Worm (Caenorhabditis elegans) whole organism, mixed stage, embryonic: ENCODE results near the gene sams-3.
A peak's percentile ranks its signal among the peaks of the same experiment; 100 is the strongest.

Source experiments
- M03D4.4 ChIP-seq: sonication (generic microtip); optimal IDR thresholded peaks from 2 replicates; lab custom pipeline; 2017; ENCODE audit warnings: mild to moderate bottlenecking, missing genetic modification characterization, missing compliant biosample characterization
- bed-3 ChIP-seq: fragments of 200-800 bp; sonication (Bioruptor generic); optimal IDR thresholded peaks from 3 replicates; lab custom pipeline; 2018; ENCODE audit warnings: mild to moderate bottlenecking, missing genetic modification characterization, moderate library complexity, missing compliant biosample characterization
- blmp-1 ChIP-seq: fragments of 150-350 bp; optimal IDR thresholded peaks from 2 replicates; lab custom pipeline; 2014; ENCODE audit warnings: missing biosample characterization, missing genetic modification characterization
- ceh-39 ChIP-seq: fragments of 150-350 bp; optimal IDR thresholded peaks from 2 replicates; lab custom pipeline; 2014; ENCODE audit warnings: missing biosample characterization, missing genetic modification characterization
- ceh-83 ChIP-seq: fragments of 200-800 bp; sonication (Bioruptor generic); optimal IDR thresholded peaks from 2 replicates; lab custom pipeline; 2018; ENCODE audit warnings: mild to moderate bottlenecking, missing genetic modification characterization, missing compliant biosample characterization
- ces-1 ChIP-seq: fragments of 150-350 bp; optimal IDR thresholded peaks from 2 replicates; lab custom pipeline; 2014; ENCODE audit warnings: missing biosample characterization, missing genetic modification reagents, missing genetic modification characterization
- cnd-1 ChIP-seq: fragments of 200-800 bp; sonication (Bioruptor generic); optimal IDR thresholded peaks from 2 replicates; lab custom pipeline; 2018; ENCODE audit warnings: mild to moderate bottlenecking, missing genetic modification characterization, missing compliant biosample characterization
- drap-1 ChIP-seq: fragments of 200-800 bp; sonication (Bioruptor generic); optimal IDR thresholded peaks from 3 replicates; lab custom pipeline; 2018; ENCODE audit warnings: mild to moderate bottlenecking, missing genetic modification characterization, missing compliant biosample characterization
- elt-1 ChIP-seq: sonication (generic microtip); optimal IDR thresholded peaks from 2 replicates; lab custom pipeline; 2017; ENCODE audit warnings: missing genetic modification characterization, mild to moderate bottlenecking, missing compliant biosample characterization, antibody characterized with exemption, moderate library complexity, borderline replicate concordance; ENCODE audit not compliant: insufficient read depth
- elt-3 ChIP-seq: fragments of 150-350 bp; optimal IDR thresholded peaks from 2 replicates; lab custom pipeline; 2014; ENCODE audit warnings: missing biosample characterization, missing genetic modification characterization
- flh-1 ChIP-seq: fragments of 200-800 bp; sonication (Bioruptor generic); optimal IDR thresholded peaks from 2 replicates; lab custom pipeline; 2018; ENCODE audit warnings: mild to moderate bottlenecking, missing genetic modification characterization, moderate library complexity, missing compliant biosample characterization
- ham-2 ChIP-seq: fragments of 200-800 bp; sonication (Bioruptor generic); optimal IDR thresholded peaks from 2 replicates; lab custom pipeline; 2018; ENCODE audit warnings: mild to moderate bottlenecking, missing genetic modification characterization, missing compliant biosample characterization
- hlh-1 ChIP-seq: fragments of 150-350 bp; optimal IDR thresholded peaks from 2 replicates; lab custom pipeline; 2014; ENCODE audit warnings: missing biosample characterization, missing genetic modification reagents, missing genetic modification characterization
- lin-13 ChIP-seq: fragments of 150-350 bp; optimal IDR thresholded peaks from 2 replicates; lab custom pipeline; 2014; ENCODE audit warnings: missing biosample characterization, missing genetic modification characterization
- lin-32 ChIP-seq: fragments of 200-800 bp; sonication (Bioruptor generic); optimal IDR thresholded peaks from 2 replicates; lab custom pipeline; 2018; ENCODE audit warnings: mild to moderate bottlenecking, missing genetic modification characterization, missing compliant biosample characterization
- lsy-2 ChIP-seq: fragments of 150-350 bp; optimal IDR thresholded peaks from 2 replicates; lab custom pipeline; 2014; ENCODE audit warnings: missing biosample characterization, missing genetic modification characterization
- mab-5 ChIP-seq: fragments of 150-350 bp; optimal IDR thresholded peaks from 2 replicates; lab custom pipeline; 2014; ENCODE audit warnings: missing biosample characterization, missing genetic modification characterization
- mep-1 ChIP-seq: fragments of 150-350 bp; optimal IDR thresholded peaks from 2 replicates; lab custom pipeline; 2017; ENCODE audit warnings: missing biosample characterization, missing genetic modification reagents, missing genetic modification characterization, inconsistent platforms
- mls-2 ChIP-seq: sonication (generic microtip); optimal IDR thresholded peaks from 2 replicates; lab custom pipeline; 2016; ENCODE audit warnings: mild to moderate bottlenecking, missing genetic modification characterization, moderate library complexity, missing compliant biosample characterization
- nhr-12 ChIP-seq: fragments of 150-350 bp; optimal IDR thresholded peaks from 2 replicates; lab custom pipeline; 2014; ENCODE audit warnings: missing biosample characterization, missing genetic modification characterization
- nhr-2 ChIP-seq: fragments of 150-350 bp; optimal IDR thresholded peaks from 2 replicates; lab custom pipeline; 2014; ENCODE audit warnings: missing biosample characterization, missing genetic modification characterization
- nhr-237 ChIP-seq: fragments of 150-350 bp; optimal IDR thresholded peaks from 2 replicates; lab custom pipeline; 2014; ENCODE audit warnings: missing biosample characterization, missing genetic modification characterization
- nhr-28 ChIP-seq: fragments of 150-350 bp; optimal IDR thresholded peaks from 2 replicates; lab custom pipeline; 2014; ENCODE audit warnings: missing biosample characterization, missing genetic modification characterization
- nhr-76 ChIP-seq: sonication (generic microtip); optimal IDR thresholded peaks from 2 replicates; lab custom pipeline; 2017; ENCODE audit warnings: missing biosample characterization, missing genetic modification characterization
- pha-4 ChIP-seq: fragments of 150-350 bp; optimal IDR thresholded peaks from 2 replicates; lab custom pipeline; 2018; ENCODE audit warnings: missing biosample characterization, missing genetic modification reagents, missing genetic modification characterization
- snpc-4 ChIP-seq: fragments of 150-350 bp; optimal IDR thresholded peaks from 2 replicates; lab custom pipeline; 2014; ENCODE audit warnings: missing biosample characterization, missing genetic modification characterization
- tbx-8 ChIP-seq: fragments of 200-800 bp; sonication (Bioruptor generic); optimal IDR thresholded peaks from 2 replicates; lab custom pipeline; 2018; ENCODE audit warnings: mild to moderate bottlenecking, missing genetic modification characterization, moderate library complexity, missing compliant biosample characterization
- unc-39 ChIP-seq: fragments of 150-350 bp; optimal IDR thresholded peaks from 2 replicates; lab custom pipeline; 2014; ENCODE audit warnings: missing biosample characterization, missing genetic modification characterization
- unc-62 ChIP-seq: fragments of 150-350 bp; optimal IDR thresholded peaks from 2 replicates; lab custom pipeline; 2014; ENCODE audit warnings: missing biosample characterization, missing genetic modification reagents, missing genetic modification characterization
- zip-8 ChIP-seq: fragments of 150-350 bp; optimal IDR thresholded peaks from 2 replicates; lab custom pipeline; 2014; ENCODE audit warnings: missing biosample characterization, missing genetic modification characterization
- ztf-11 ChIP-seq: fragments of 150-350 bp; optimal IDR thresholded peaks from 2 replicates; lab custom pipeline; 2014; ENCODE audit warnings: missing biosample characterization, missing genetic modification characterization

The sams-3 gene

DNA sequence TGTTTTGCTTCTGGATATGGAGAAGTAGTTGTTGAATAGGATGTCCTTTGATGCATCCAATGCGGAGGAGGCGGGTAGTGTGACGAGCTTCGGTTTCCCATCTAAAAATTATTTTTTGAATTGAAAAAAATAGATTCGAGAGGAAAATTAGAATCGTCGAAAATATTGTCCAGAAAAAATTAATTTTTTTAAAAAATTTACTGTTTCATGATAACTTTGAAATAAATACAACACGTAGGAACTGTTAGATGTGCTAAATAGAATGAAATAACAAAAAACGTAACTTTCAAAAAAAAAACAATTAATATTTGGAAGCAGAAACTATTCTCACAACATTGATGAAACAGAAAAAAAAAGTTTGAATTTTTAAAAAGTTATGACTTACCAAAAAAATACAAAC, 11.4 kb downstream of the sams-3 start, which contains the start of gene C06E7.4:
Gene C06E7.4, minus strand, starts transcription at position 101 of the 400 bp plus-strand sequence.
- TF ChIP-seq lsy-2: no peak

DNA sequence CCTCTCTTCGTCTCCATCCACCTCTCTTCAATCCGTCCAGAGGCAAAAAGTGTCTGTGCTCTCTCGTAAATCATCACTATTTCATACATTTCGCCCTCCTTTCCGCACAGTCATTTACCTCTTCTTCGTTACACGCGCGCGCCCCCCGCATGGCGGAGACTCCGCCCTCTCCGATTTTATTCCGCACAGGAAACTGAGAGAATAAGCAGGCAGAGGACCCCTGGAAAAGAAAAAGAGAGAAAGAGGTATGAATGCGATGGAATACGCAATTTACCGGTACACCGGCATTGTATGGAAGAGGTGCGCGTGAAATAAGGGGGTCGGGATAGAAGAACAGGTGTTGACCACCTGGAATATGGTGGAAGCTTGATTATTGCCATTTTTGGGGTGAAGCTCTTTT, 12.3 kb downstream of the sams-3 start:
- peak; percentile 52 for TF ChIP-seq ztf-11
- TF ChIP-seq mep-1 (tag; lab: Kevin White, UChicago): peak; percentile 16
- no peak for TF ChIP-seq snpc-4 (tag; lab: Kevin White, UChicago)
- TF ChIP-seq bed-3 (GFP tag; lab: Kevin White, UChicago): no peak
- TF ChIP-seq ceh-83 (GFP tag; lab: Kevin White, UChicago): no peak
- no peak for TF ChIP-seq M03D4.4 (tag; lab: Kevin White, UChicago)
- no peak for TF ChIP-seq ceh-39
- TF ChIP-seq hlh-1 (tag; lab: Kevin White, UChicago): no peak
- TF ChIP-seq elt-3 (tag; lab: Kevin White, UChicago): no peak
- TF ChIP-seq nhr-28 (tag; lab: Kevin White, UChicago): no peak
- no peak for TF ChIP-seq flh-1 (GFP tag; lab: Kevin White, UChicago)
- no peak for TF ChIP-seq unc-62 (GFP tag; lab: Kevin White, UChicago)
- no peak for TF ChIP-seq nhr-76 (tag; lab: Kevin White, UChicago)
- TF ChIP-seq unc-39 (tag; lab: Kevin White, UChicago): no peak
- no peak for TF ChIP-seq drap-1
- TF ChIP-seq lin-32 (GFP tag; lab: Kevin White, UChicago): peak; percentile 69
- peak; percentile 73 for TF ChIP-seq ham-2 (GFP tag; lab: Kevin White, UChicago)
- no peak for TF ChIP-seq nhr-12 (tag; lab: Kevin White, UChicago)

DNA sequence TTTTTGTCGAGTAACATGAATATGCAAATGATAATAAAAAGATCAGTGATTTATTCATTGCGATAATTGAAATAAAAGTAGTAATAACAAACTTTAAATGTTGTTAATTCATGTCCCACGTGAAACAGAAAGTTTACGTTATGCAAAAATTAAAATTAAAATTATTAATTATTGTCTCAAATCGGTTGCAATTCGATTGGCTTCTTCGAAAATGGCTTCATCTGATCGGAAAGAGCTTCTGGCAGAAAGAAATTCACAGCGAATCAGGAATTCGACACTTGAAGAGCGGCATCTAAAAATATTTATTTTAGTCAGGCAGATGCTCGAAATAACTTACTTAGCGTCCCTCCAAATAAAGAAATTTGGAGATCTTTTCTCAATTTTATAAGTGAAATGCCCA, 17.4 kb downstream of the sams-3 start, which contains the start of gene spe-27:
Gene spe-27, minus strand, starts transcription at position 101 of the 400 bp plus-strand sequence.
- no peak for TF ChIP-seq nhr-12 (tag; lab: Kevin White, UChicago)
- no peak for TF ChIP-seq nhr-237 (tag; lab: Kevin White, UChicago)
- no peak for TF ChIP-seq ces-1 (GFP tag; lab: Kevin White, UChicago)
- TF ChIP-seq unc-62 (GFP tag; lab: Kevin White, UChicago): no peak
- no peak for TF ChIP-seq snpc-4 (tag; lab: Kevin White, UChicago)
- TF ChIP-seq bed-3 (GFP tag; lab: Kevin White, UChicago): no peak
- no peak for TF ChIP-seq mab-5
- TF ChIP-seq lin-13 (tag; lab: Kevin White, UChicago): no peak
- TF ChIP-seq, all 35 proteins: peak for 0

DNA sequence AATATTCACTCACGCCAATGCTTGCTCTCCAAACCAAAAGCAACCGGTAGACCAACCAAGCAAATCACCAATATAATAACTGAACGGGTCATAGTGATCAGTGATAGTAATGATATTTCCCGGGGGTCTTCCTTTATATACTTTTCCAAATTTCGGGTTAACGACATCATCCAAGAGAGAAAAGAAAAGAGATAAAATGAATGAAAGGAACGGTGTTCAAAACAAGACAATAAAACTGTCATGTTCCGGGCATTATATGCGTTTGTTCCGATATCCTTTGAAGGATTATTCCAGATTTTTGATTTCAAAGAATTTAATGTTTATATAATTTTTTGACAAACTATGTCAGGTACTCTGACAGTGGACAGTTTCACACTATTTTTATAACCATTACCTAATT, 18.7 kb downstream of the sams-3 start, which contains the start of gene C06E7.88:
Gene C06E7.88, minus strand, starts transcription at position 101 of the 400 bp plus-strand sequence.
- TF ChIP-seq zip-8 (tag; lab: Kevin White, UChicago) (no peak), ceh-83 (GFP tag; lab: Kevin White, UChicago) (no peak), M03D4.4 (tag; lab: Kevin White, UChicago) (no peak), snpc-4 (tag; lab: Kevin White, UChicago) (no peak), ztf-11 (no peak), mab-5 (no peak), mep-1 (tag; lab: Kevin White, UChicago) (no peak), elt-3 (tag; lab: Kevin White, UChicago) (no peak), nhr-2 (no peak), cnd-1 (tag; lab: Kevin White, UChicago) (no peak), bed-3 (GFP tag; lab: Kevin White, UChicago) (no peak), lin-13 (tag; lab: Kevin White, UChicago) (no peak), lin-32 (GFP tag; lab: Kevin White, UChicago) (no peak), ham-2 (GFP tag; lab: Kevin White, UChicago) (no peak), unc-39 (tag; lab: Kevin White, UChicago) (no peak), drap-1 (no peak), nhr-28 (tag; lab: Kevin White, UChicago) (no peak), pha-4 (tag; lab: Kevin White, UChicago) (no peak), mls-2 (no peak), elt-1 (no peak)

DNA sequence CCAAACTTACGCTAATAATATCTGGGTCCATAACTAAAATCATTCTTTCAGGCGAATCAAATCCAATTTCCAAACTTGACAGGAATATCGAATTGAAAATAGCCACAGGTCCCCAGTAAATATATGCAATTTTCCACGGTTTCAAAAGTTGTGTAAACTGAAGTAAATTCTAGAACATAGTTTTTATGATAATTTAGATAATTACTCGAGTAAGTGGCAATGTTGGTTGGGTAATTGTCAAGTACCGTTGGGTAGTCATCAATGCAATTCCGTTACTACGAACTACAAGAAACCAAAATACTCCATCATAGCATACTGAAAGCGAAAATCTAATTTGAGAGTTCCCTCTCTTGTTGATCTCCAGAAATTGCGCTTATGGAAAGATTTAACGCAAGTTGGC, 20.9 kb downstream of the sams-3 start:
- TF ChIP-seq mls-2 (no peak), ceh-39 (no peak), drap-1 (no peak), snpc-4 (tag; lab: Kevin White, UChicago) (no peak), tbx-8 (GFP tag; lab: Kevin White, UChicago) (no peak), nhr-76 (tag; lab: Kevin White, UChicago) (no peak), mep-1 (tag; lab: Kevin White, UChicago) (no peak), nhr-12 (tag; lab: Kevin White, UChicago) (no peak), flh-1 (GFP tag; lab: Kevin White, UChicago) (no peak), blmp-1 (no peak)
